Fruit fly (Drosophila melanogaster) whole organism, embryonic: ENCODE measurements around the gene CG10694.

Source experiments
- CG10274 ChIP-seq: fragments of 200-800 bp; sonication (Bioruptor generic); optimal IDR thresholded peaks from 3 replicates; lab custom pipeline; 2017; ENCODE audit warnings: missing biosample characterization, mild to moderate bottlenecking, missing genetic modification characterization
- CG10565 ChIP-seq: fragments of 200-800 bp; sonication (Bioruptor generic); optimal IDR thresholded peaks from 3 replicates; lab custom pipeline; 2016; ENCODE audit warnings: missing biosample characterization, mild to moderate bottlenecking, missing genetic modification characterization
- CG11398 ChIP-seq: fragments of 200-800 bp; sonication (Bioruptor generic); optimal IDR thresholded peaks from 2 replicates; lab custom pipeline; 2016; ENCODE audit warnings: missing biosample characterization, missing genetic modification characterization
- CG11456 ChIP-seq: fragments of 200-800 bp; sonication (Bioruptor generic); IDR thresholded peaks from 3 replicates; pipeline ENCODE4 v1.3.6; 2022; ENCODE audit warnings: missing biosample characterization, missing genetic modification characterization
- CG12071 ChIP-seq: fragments of 200-800 bp; sonication (Bioruptor generic); optimal IDR thresholded peaks from 3 replicates; lab custom pipeline; 2018; ENCODE audit warnings: missing biosample characterization, mild to moderate bottlenecking, missing genetic modification characterization
- CG12155 ChIP-seq: fragments of 200-800 bp; sonication (Bioruptor generic); optimal IDR thresholded peaks from 3 replicates; lab custom pipeline; 2016; ENCODE audit warnings: missing biosample characterization, missing genetic modification characterization
- CG12942 ChIP-seq: fragments of 200-800 bp; sonication (Bioruptor generic); optimal IDR thresholded peaks from 3 replicates; lab custom pipeline; 2016; ENCODE audit warnings: missing biosample characterization, missing genetic modification characterization
- CG13287 ChIP-seq: fragments of 200-800 bp; sonication (Bioruptor generic); IDR thresholded peaks from 2 replicates; pipeline ENCODE4 v1.3.6; 2022; ENCODE audit warnings: missing biosample characterization, missing genetic modification characterization; ENCODE audit not compliant: partially characterized antibody
- CG13775 ChIP-seq: fragments of 200-800 bp; sonication (Bioruptor generic); optimal IDR thresholded peaks from 3 replicates; lab custom pipeline; 2017; ENCODE audit warnings: missing biosample characterization, mild to moderate bottlenecking, missing genetic modification characterization
- CG13894 ChIP-seq: fragments of 200-800 bp; sonication (Bioruptor generic); optimal IDR thresholded peaks from 3 replicates; lab custom pipeline; 2018; ENCODE audit warnings: missing biosample characterization, mild to moderate bottlenecking, missing genetic modification characterization, moderate library complexity
- CG14667 ChIP-seq: fragments of 200-800 bp; sonication (Bioruptor generic); IDR thresholded peaks from 2 replicates; pipeline ENCODE4 v1.3.6; 2022; ENCODE audit warnings: missing biosample characterization, missing genetic modification characterization
- CG14860 ChIP-seq: fragments of 200-800 bp; sonication (Bioruptor generic); IDR thresholded peaks from 3 replicates; pipeline ENCODE4 v1.3.6; 2022; ENCODE audit warnings: missing biosample characterization, missing genetic modification characterization; ENCODE audit not compliant: partially characterized antibody
- CG17385 ChIP-seq: fragments of 200-800 bp; sonication (Bioruptor generic); optimal IDR thresholded peaks from 3 replicates; lab custom pipeline; 2018; ENCODE audit warnings: missing biosample characterization, mild to moderate bottlenecking, missing genetic modification characterization
- CG2712 ChIP-seq: fragments of 200-800 bp; optimal IDR thresholded peaks from 3 replicates; lab custom pipeline; 2019; ENCODE audit warnings: missing biosample characterization, mild to moderate bottlenecking, missing genetic modification characterization, moderate library complexity
- CG32767 ChIP-seq: fragments of 200-800 bp; sonication (Bioruptor generic); IDR thresholded peaks from 2 replicates; pipeline ENCODE4 v1.3.6; 2022; ENCODE audit warnings: missing biosample characterization, missing genetic modification characterization
- CG3407 ChIP-seq: fragments of 200-800 bp; sonication (Bioruptor generic); optimal IDR thresholded peaks from 2 replicates; lab custom pipeline; 2018; ENCODE audit warnings: missing biosample characterization, mild to moderate bottlenecking, missing genetic modification characterization
- CG3726 ChIP-seq: fragments of 200-800 bp; sonication (Bioruptor generic); IDR thresholded peaks from 3 replicates; pipeline ENCODE4, ENCODE4 v1.3.6; 2022; ENCODE audit warnings: missing biosample characterization, missing genetic modification characterization
- CG3838 ChIP-seq: fragments of 200-800 bp; sonication (Bioruptor generic); optimal IDR thresholded peaks from 3 replicates; lab custom pipeline; 2016; ENCODE audit warnings: missing biosample characterization, missing genetic modification characterization
- CG4282 ChIP-seq: fragments of 200-800 bp; sonication (Bioruptor generic); optimal IDR thresholded peaks from 2 replicates; lab custom pipeline; 2016; ENCODE audit warnings: missing biosample characterization, missing genetic modification characterization
- CG4707 ChIP-seq: fragments of 200-800 bp; sonication (Bioruptor generic); optimal IDR thresholded peaks from 2 replicates; lab custom pipeline; 2018; ENCODE audit warnings: missing biosample characterization, mild to moderate bottlenecking, missing genetic modification characterization, moderate library complexity
- CG6654 ChIP-seq: fragments of 200-800 bp; sonication (Bioruptor generic); optimal IDR thresholded peaks from 2 replicates; lab custom pipeline; 2017; ENCODE audit warnings: missing biosample characterization, mild to moderate bottlenecking, missing genetic modification characterization
- CG7271 ChIP-seq: fragments of 200-800 bp; sonication (Bioruptor generic); optimal IDR thresholded peaks from 2 replicates; lab custom pipeline; 2018; ENCODE audit warnings: missing biosample characterization, mild to moderate bottlenecking, missing genetic modification characterization, moderate library complexity
- CG7745 ChIP-seq: fragments of 200-800 bp; sonication (Bioruptor generic); optimal IDR thresholded peaks from 2 replicates; lab custom pipeline; 2018; ENCODE audit warnings: missing biosample characterization, mild to moderate bottlenecking, missing genetic modification characterization, moderate library complexity
- CG7839 ChIP-seq: fragments of 200-800 bp; sonication (Bioruptor generic); optimal IDR thresholded peaks from 3 replicates; lab custom pipeline; 2018; ENCODE audit warnings: missing biosample characterization, mild to moderate bottlenecking, missing genetic modification characterization, moderate library complexity
- CG7963 ChIP-seq: fragments of 200-800 bp; sonication (Bioruptor generic); IDR thresholded peaks from 3 replicates; pipeline ENCODE4 v1.3.6; 2022; ENCODE audit warnings: missing biosample characterization, missing genetic modification characterization; ENCODE audit not compliant: partially characterized antibody
- CG8089 ChIP-seq: fragments of 200-800 bp; sonication (Bioruptor generic); optimal IDR thresholded peaks from 3 replicates; lab custom pipeline; 2016; ENCODE audit warnings: missing biosample characterization, missing genetic modification characterization
- CG8944 ChIP-seq: fragments of 200-800 bp; sonication (Bioruptor generic); optimal IDR thresholded peaks from 3 replicates; lab custom pipeline; 2016; ENCODE audit warnings: missing biosample characterization, missing genetic modification characterization
- CG9727 ChIP-seq: fragments of 200-800 bp; sonication (Bioruptor generic); optimal IDR thresholded peaks from 3 replicates; lab custom pipeline; 2017; ENCODE audit warnings: missing biosample characterization, mild to moderate bottlenecking, missing genetic modification characterization
- D19B ChIP-seq: fragments of 200-800 bp; sonication (Bioruptor generic); optimal IDR thresholded peaks from 2 replicates; lab custom pipeline; 2017; ENCODE audit warnings: missing biosample characterization, mild to moderate bottlenecking, missing genetic modification characterization
- Dfd ChIP-seq, 2 experiments: fragments of >200 bp; optimal IDR thresholded peaks; 2 replicates each; lab custom pipeline; 2017; ENCODE audit warnings: missing biosample characterization in 2 of 2, missing genetic modification characterization in 2 of 2
- MESR4 ChIP-seq: fragments of 200-800 bp; sonication (Bioruptor generic); optimal IDR thresholded peaks from 2 replicates; lab custom pipeline; 2018; ENCODE audit warnings: missing biosample characterization, mild to moderate bottlenecking, missing genetic modification characterization, moderate library complexity
- Nf-YB ChIP-seq: fragments of 200-800 bp; sonication (Bioruptor generic); optimal IDR thresholded peaks from 3 replicates; lab custom pipeline; 2019; ENCODE audit warnings: missing biosample characterization, mild to moderate bottlenecking, missing genetic modification characterization, moderate library complexity
- Ptx1 ChIP-seq: fragments of 200-800 bp; sonication (Bioruptor generic); IDR thresholded peaks from 2 replicates; pipeline ENCODE4 v1.3.6; 2022; ENCODE audit warnings: missing biosample characterization, missing genetic modification characterization
- Ravus ChIP-seq: fragments of 200-800 bp; sonication (Bioruptor generic); IDR thresholded peaks from 2 replicates; pipeline ENCODE4 v1.3.6; 2022; ENCODE audit warnings: missing biosample characterization, missing genetic modification characterization
- Usf ChIP-seq: fragments of 200-800 bp; sonication (Bioruptor generic); optimal IDR thresholded peaks from 2 replicates; lab custom pipeline; 2017; ENCODE audit warnings: missing genotype, missing biosample characterization, missing genetic modification characterization
- Xrp1 ChIP-seq: fragments of 200-800 bp; sonication (Bioruptor generic); IDR thresholded peaks from 2 replicates; pipeline ENCODE4 v1.3.6; 2022; ENCODE audit warnings: missing biosample characterization, missing genetic modification characterization
- ab ChIP-seq: fragments of 200-800 bp; sonication (Bioruptor generic); optimal IDR thresholded peaks from 2 replicates; lab custom pipeline; 2016; ENCODE audit warnings: missing biosample characterization, missing genetic modification characterization
- amos ChIP-seq: fragments of 200-800 bp; sonication (Bioruptor generic); IDR thresholded peaks from 2 replicates; pipeline ENCODE4 v1.3.6; 2022; ENCODE audit warnings: missing biosample characterization, missing genetic modification characterization; ENCODE audit not compliant: partially characterized antibody
- bcd ChIP-seq: fragments of 200-800 bp; sonication (Bioruptor generic); optimal IDR thresholded peaks from 2 replicates; lab custom pipeline; 2017; ENCODE audit warnings: missing biosample characterization, mild to moderate bottlenecking, missing genetic modification characterization
- bsh ChIP-seq, 2 experiments: fragments of 200-800 bp; sonication (Bioruptor generic); optimal IDR thresholded peaks; 2 replicates each; lab custom pipeline; 2017 to 2018; ENCODE audit warnings: mild to moderate bottlenecking in 2 of 2, missing biosample characterization in 2 of 2, missing genetic modification characterization in 2 of 2, moderate library complexity in 1 of 2
- cg ChIP-seq: fragments of 200-800 bp; sonication (Bioruptor generic); optimal IDR thresholded peaks from 3 replicates; lab custom pipeline; 2019; ENCODE audit warnings: missing biosample characterization, mild to moderate bottlenecking, missing genetic modification characterization, moderate library complexity
- ci ChIP-seq: fragments of 200-800 bp; sonication (Bioruptor generic); IDR thresholded peaks from 3 replicates; pipeline ENCODE4 v1.3.6; 2022; ENCODE audit warnings: missing biosample characterization, missing genetic modification characterization
- corto ChIP-seq: fragments of 200-800 bp; sonication (Bioruptor generic); optimal IDR thresholded peaks from 2 replicates; lab custom pipeline; 2016; ENCODE audit warnings: missing biosample characterization, mild to moderate bottlenecking, missing genetic modification characterization, moderate library complexity
- shn ChIP-seq: fragments of 200-800 bp; sonication (Bioruptor generic); optimal IDR thresholded peaks from 3 replicates; lab custom pipeline; 2016; ENCODE audit warnings: missing biosample characterization, missing genetic modification characterization
- sug ChIP-seq: fragments of 200-800 bp; optimal IDR thresholded peaks from 2 replicates; lab custom pipeline; 2019; ENCODE audit warnings: missing biosample characterization, mild to moderate bottlenecking, missing genetic modification characterization, moderate library complexity
- tap ChIP-seq: fragments of 200-800 bp; optimal IDR thresholded peaks from 3 replicates; lab custom pipeline; 2019; ENCODE audit warnings: missing biosample characterization, mild to moderate bottlenecking, missing genetic modification characterization, moderate library complexity
- toy ChIP-seq: fragments of 200-800 bp; sonication (Bioruptor generic); IDR thresholded peaks from 2 replicates; pipeline ENCODE4 v1.3.6; 2022; ENCODE audit warnings: missing biosample characterization, missing genetic modification characterization
- tx ChIP-seq: fragments of 200-800 bp; sonication (Bioruptor generic); optimal IDR thresholded peaks from 2 replicates; lab custom pipeline; 2016; ENCODE audit warnings: missing biosample characterization, missing genetic modification characterization

Gene CG10694

dm6 chr3R:24151924-24152809 lies 45.0 kb downstream of the CG10694 start, which contains the start of the genes p38a and CG6178 (continued):
- TF ChIP-seq corto (GFP tag; lab: Kevin White, UChicago) (peak; percentile 81), CG17385 (GFP tag; lab: Kevin White, UChicago) (peak; percentile 94), bcd (GFP tag; lab: Kevin White, UChicago) (peak; percentile 98), ci (GFP tag; lab: Robert Waterston, UW) (peak; percentile 89), tx (GFP tag; lab: Kevin White, UChicago) (peak; percentile 65), CG4282 (no peak), CG14667 (GFP tag; lab: Robert Waterston, UW) (peak; percentile 96), CG8944 (GFP tag; lab: Kevin White, UChicago) (peak; percentile 36), CG14860 (no peak), CG10274 (GFP tag; lab: Kevin White, UChicago) (peak; percentile 99), Ravus (peak; percentile 92), CG32767 (GFP tag; lab: Robert Waterston, UW) (peak; percentile 98), CG6654 (GFP tag; lab: Kevin White, UChicago) (peak; percentile 90), CG13287 (no peak), tap (tag; lab: Kevin White, UChicago) (peak; percentile 96), shn (GFP tag; lab: Kevin White, UChicago) (peak; percentile 68), amos (GFP tag; lab: Robert Waterston, UW) (no peak), CG11398 (peak; percentile 1), CG13894 (tag; lab: Kevin White, UChicago) (peak; percentile 96), MESR4 (GFP tag; lab: Kevin White, UChicago) (peak; percentile 5), CG9727 (peak; percentile 98), CG7271 (peak; percentile 52), Xrp1 (peak; percentile 96), CG13775 (peak; percentile 98), CG2712 (tag; lab: Kevin White, UChicago) (peak; percentile 99), bsh (GFP tag; optimal IDR thresholded peaks at IDR 0.05; lab: Kevin White, UChicago) (peak; percentile 94 to 97), Nf-YB (GFP tag; lab: Kevin White, UChicago) (peak; percentile 89), CG3407 (GFP tag; lab: Kevin White, UChicago) (peak; percentile 90), CG10565 (peak; percentile 45), toy (GFP tag; lab: Robert Waterston, UW) (peak; percentile 82), CG3838 (GFP tag; lab: Kevin White, UChicago) (peak; percentile 71), Usf (GFP tag; lab: Kevin White, UChicago) (peak; percentile 97), CG4707 (GFP tag; lab: Kevin White, UChicago) (peak; percentile 75), CG11456 (peak; percentile 96), CG8089 (GFP tag; lab: Kevin White, UChicago) (no peak), Ptx1 (GFP tag; lab: Robert Waterston, UW) (peak; percentile 99), CG12155 (GFP tag; lab: Kevin White, UChicago) (peak; percentile 91), cg (GFP tag; lab: Kevin White, UChicago) (no peak), CG12071 (peak; percentile 85), CG7963 (GFP tag; lab: Robert Waterston, UW) (no peak), CG7839 (tag; lab: Kevin White, UChicago) (peak; percentile 99), Dfd (GFP tag; optimal IDR thresholded peaks at IDR 0.05; lab: Kevin White, UChicago) (no peak), D19B (GFP tag; lab: Kevin White, UChicago) (peak; percentile 94), CG12942 (GFP tag; lab: Kevin White, UChicago) (peak; percentile 95), sug (tag; lab: Kevin White, UChicago) (peak; percentile 95), CG7745 (tag; lab: Kevin White, UChicago) (peak; percentile 35), CG3726 (GFP tag; lab: Robert Waterston, UW) (peak; percentile 95), ab (GFP tag; lab: Kevin White, UChicago) (no peak)
